Fruit fly (Drosophila melanogaster): ENCODE measurements around the gene Ugt49B2.

Ugt49B2 gene

dm6 chr3R:21414169-21414568 lies 14.6 kb upstream of the Ugt49B2 start:
- TF ChIP-seq Crg-1 (GFP tag; optimal IDR thresholded peaks at IDR 0.05): no peak
- TF ChIP-seq toe (GFP tag; optimal IDR thresholded peaks at IDR 0.05): no peak

- no peak for TF ChIP-seq CG33017 (tag; optimal IDR thresholded peaks at IDR 0.05)
- no peak for TF ChIP-seq CG11617 (GFP tag; optimal IDR thresholded peaks at IDR 0.05)
- TF ChIP-seq CG5204 (GFP tag; optimal IDR thresholded peaks at IDR 0.05): no peak
- no peak for TF ChIP-seq tj (GFP tag; optimal IDR thresholded peaks at IDR 0.05)
- TF ChIP-seq Hr96 (GFP tag; optimal IDR thresholded peaks at IDR 0.05): no peak
- TF ChIP-seq CG14711 (tag; optimal IDR thresholded peaks at IDR 0.05): no peak
- no peak for TF ChIP-seq ovo (GFP tag; optimal IDR thresholded peaks at IDR 0.05)
- TF ChIP-seq cnc (optimal IDR thresholded peaks at IDR 0.05): no peak
- TF ChIP-seq Crg-1 (GFP tag; optimal IDR thresholded peaks at IDR 0.05): no peak
- no peak for TF ChIP-seq bab1 (GFP tag; optimal IDR thresholded peaks at IDR 0.05)
- TF ChIP-seq toe (GFP tag; optimal IDR thresholded peaks at IDR 0.05): no peak
- no peak for TF ChIP-seq CG7045 (GFP tag; optimal IDR thresholded peaks at IDR 0.05)
- no peak for TF ChIP-seq kay (GFP tag; ENCODE audit: borderline replicate concordance)
- TF ChIP-seq Mnt (GFP tag; optimal IDR thresholded peaks at IDR 0.05): no peak
- no peak for TF ChIP-seq pad (GFP tag; optimal IDR thresholded peaks at IDR 0.05)
- no peak for TF ChIP-seq CG12768 (GFP tag; optimal IDR thresholded peaks at IDR 0.05)
- no peak for TF ChIP-seq cic (GFP tag; optimal IDR thresholded peaks at IDR 0.05)
These were observed 9.3 kb upstream of the Ugt49B2 start, which contains the start of gene CheB93b for dm6 chr3R:21408823-21409222. Gene CheB93b (plus strand): TSS chr3R:21409123.

- TF ChIP-seq cic (GFP tag; optimal IDR thresholded peaks at IDR 0.05) (no peak), toe (GFP tag; optimal IDR thresholded peaks at IDR 0.05) (no peak), CG7045 (GFP tag; optimal IDR thresholded peaks at IDR 0.05) (no peak), ovo (GFP tag; optimal IDR thresholded peaks at IDR 0.05) (no peak), tj (GFP tag; optimal IDR thresholded peaks at IDR 0.05) (no peak), Mnt (GFP tag; optimal IDR thresholded peaks at IDR 0.05) (no peak), CG12768 (GFP tag; optimal IDR thresholded peaks at IDR 0.05) (no peak), CG33017 (tag; optimal IDR thresholded peaks at IDR 0.05) (no peak), kay (GFP tag; ENCODE audit: borderline replicate concordance) (no peak), Hr96 (GFP tag; optimal IDR thresholded peaks at IDR 0.05) (no peak), Crg-1 (GFP tag; optimal IDR thresholded peaks at IDR 0.05) (no peak), CG7101 (tag; optimal IDR thresholded peaks at IDR 0.05) (no peak), bab1 (GFP tag; optimal IDR thresholded peaks at IDR 0.05) (no peak), pad (GFP tag; optimal IDR thresholded peaks at IDR 0.05) (no peak), CG5204 (GFP tag; optimal IDR thresholded peaks at IDR 0.05) (no peak), cnc (optimal IDR thresholded peaks at IDR 0.05) (no peak), CG11617 (GFP tag; optimal IDR thresholded peaks at IDR 0.05) (no peak), CG1620 (GFP tag; optimal IDR thresholded peaks at IDR 0.05) (no peak)
These were observed 8.8 kb upstream of the Ugt49B2 start for dm6 chr3R:21408372-21408771.

- TF ChIP-seq CG14711 (tag; optimal IDR thresholded peaks at IDR 0.05) (no peak), ovo (GFP tag; optimal IDR thresholded peaks at IDR 0.05) (no peak), tj (GFP tag; optimal IDR thresholded peaks at IDR 0.05) (no peak), cnc (optimal IDR thresholded peaks at IDR 0.05) (no peak), Hr96 (GFP tag; optimal IDR thresholded peaks at IDR 0.05) (no peak), CG12768 (GFP tag; optimal IDR thresholded peaks at IDR 0.05) (no peak), CG5204 (GFP tag; optimal IDR thresholded peaks at IDR 0.05) (no peak), CG7045 (GFP tag; optimal IDR thresholded peaks at IDR 0.05) (no peak), Mnt (GFP tag; optimal IDR thresholded peaks at IDR 0.05) (no peak), Crg-1 (GFP tag; optimal IDR thresholded peaks at IDR 0.05) (no peak), kay (GFP tag; ENCODE audit: borderline replicate concordance) (no peak), CG7101 (tag; optimal IDR thresholded peaks at IDR 0.05) (no peak), CG11617 (GFP tag; optimal IDR thresholded peaks at IDR 0.05) (no peak), Clk (GFP tag; optimal IDR thresholded peaks at IDR 0.05) (no peak)
These were observed 7.6 kb upstream of the Ugt49B2 start, which contains the start of gene CheB93a for dm6 chr3R:21407145-21407544. Gene CheB93a (plus strand): TSS chr3R:21407445.

dm6 chr3R:21406708-21407107 lies 7.2 kb upstream of the Ugt49B2 start:
- TF ChIP-seq Mnt (GFP tag; optimal IDR thresholded peaks at IDR 0.05) (no peak), CG12768 (GFP tag; optimal IDR thresholded peaks at IDR 0.05) (no peak), Hr96 (GFP tag; optimal IDR thresholded peaks at IDR 0.05) (no peak), CG5204 (GFP tag; optimal IDR thresholded peaks at IDR 0.05) (no peak), pad (GFP tag; optimal IDR thresholded peaks at IDR 0.05) (no peak), toe (GFP tag; optimal IDR thresholded peaks at IDR 0.05) (no peak), CG7101 (tag; optimal IDR thresholded peaks at IDR 0.05) (no peak)

- TF ChIP-seq CG1620 (GFP tag; optimal IDR thresholded peaks at IDR 0.05): no peak
- no peak for TF ChIP-seq CG11617 (GFP tag; optimal IDR thresholded peaks at IDR 0.05)
- no peak for TF ChIP-seq cic (GFP tag; optimal IDR thresholded peaks at IDR 0.05)
- no peak for TF ChIP-seq CG7045 (GFP tag; optimal IDR thresholded peaks at IDR 0.05)
- no peak for TF ChIP-seq kay (GFP tag; ENCODE audit: borderline replicate concordance)
- no peak for TF ChIP-seq Hr96 (GFP tag; optimal IDR thresholded peaks at IDR 0.05)
- no peak for TF ChIP-seq CG14711 (tag; optimal IDR thresholded peaks at IDR 0.05)
- no peak for TF ChIP-seq Mnt (GFP tag; optimal IDR thresholded peaks at IDR 0.05)
- no peak for TF ChIP-seq Clk (GFP tag; optimal IDR thresholded peaks at IDR 0.05)
These were observed 3.9 kb upstream of the Ugt49B2 start, which contains the start of gene CG7907 for dm6 chr3R:21403435-21403834. Gene CG7907 (plus strand): TSS chr3R:21403735.
